Fruit fly (Drosophila melanogaster) whole organism: ENCODE results near the gene ppk27.

Experiments used
- CG8478 ChIP-seq: fragments of >200 bp; optimal IDR thresholded peaks from 2 replicates; lab custom pipeline; 2018; ENCODE audit warnings: inconsistent platforms
- Dll ChIP-seq: fragments of >200 bp; optimal IDR thresholded peaks from 2 replicates; lab custom pipeline; 2017
- EcR ChIP-seq, 2 experiments: fragments of >200 bp; optimal IDR thresholded peaks; 2 replicates each; lab custom pipeline; 2017; ENCODE audit warnings: missing biosample characterization in 2 of 2, missing genetic modification characterization in 2 of 2, missing genetic modification reagents in 2 of 2
- pan ChIP-seq: fragments of >200 bp; optimal IDR thresholded peaks from 2 replicates; lab custom pipeline; 2017
- psq ChIP-seq: fragments of >200 bp; optimal IDR thresholded peaks from 2 replicates; lab custom pipeline; 2017
- usp ChIP-seq: fragments of >200 bp; optimal IDR thresholded peaks from 2 replicates; lab custom pipeline; 2017; ENCODE audit warnings: missing biosample characterization, missing genetic modification characterization, mixed read lengths

- TF ChIP-seq EcR (GFP tag; optimal IDR thresholded peaks at IDR 0.05; lab: Kevin White, UChicago) (no peak), usp (GFP tag; lab: Kevin White, UChicago) (no peak), pan (lab: Kevin White, UChicago) (no peak), psq (lab: Kevin White, UChicago) (no peak), CG8478 (lab: Kevin White, UChicago) (no peak), Dll (lab: Kevin White, UChicago) (no peak)
Observed at dm6 chr3L:3783436-3783835, 28.4 kb upstream of the ppk27 start.
